Fruit fly (Drosophila melanogaster) whole organism, adult: Measurements from ENCODE around the gene Vps60.

Source experiments
- CG11617 ChIP-seq: fragments of 200-800 bp; sonication (Bioruptor generic); optimal IDR thresholded peaks from 2 replicates; lab custom pipeline; 2017; ENCODE audit warnings: mild to moderate bottlenecking, missing biosample characterization, missing genetic modification reagents, missing genetic modification characterization
- CG12768 ChIP-seq: fragments of 200-800 bp; sonication (Bioruptor generic); optimal IDR thresholded peaks from 2 replicates; lab custom pipeline; 2017; ENCODE audit warnings: missing biosample characterization, missing genetic modification characterization, mild to moderate bottlenecking, moderate library complexity, missing genetic modification reagents
- CG14711 ChIP-seq: fragments of 200-800 bp; sonication (Bioruptor generic); optimal IDR thresholded peaks from 2 replicates; lab custom pipeline; 2018; ENCODE audit warnings: missing biosample characterization, mild to moderate bottlenecking, missing genetic modification characterization, moderate library complexity
- CG1620 ChIP-seq: fragments of 200-800 bp; sonication (Bioruptor generic); optimal IDR thresholded peaks from 2 replicates; lab custom pipeline; 2016; ENCODE audit warnings: missing biosample characterization, missing genetic modification characterization
- CG33017 ChIP-seq: fragments of 200-800 bp; sonication (Bioruptor generic); optimal IDR thresholded peaks from 2 replicates; lab custom pipeline; 2018; ENCODE audit warnings: missing biosample characterization, mild to moderate bottlenecking, missing genetic modification characterization, moderate library complexity
- CG5204 ChIP-seq: fragments of 200-800 bp; sonication (Bioruptor generic); optimal IDR thresholded peaks from 2 replicates; lab custom pipeline; 2016; ENCODE audit warnings: missing biosample characterization, missing genetic modification characterization
- CG7045 ChIP-seq: fragments of 200-800 bp; sonication (Bioruptor generic); optimal IDR thresholded peaks from 2 replicates; lab custom pipeline; 2017; ENCODE audit warnings: missing biosample characterization, mild to moderate bottlenecking, missing genetic modification characterization
- CG7101 ChIP-seq: fragments of 200-800 bp; sonication (Bioruptor generic); optimal IDR thresholded peaks from 2 replicates; lab custom pipeline; 2018; ENCODE audit warnings: missing biosample characterization, mild to moderate bottlenecking, missing genetic modification characterization, moderate library complexity
- Clk ChIP-seq: fragments of 200-800 bp; sonication (Bioruptor generic); optimal IDR thresholded peaks from 2 replicates; lab custom pipeline; 2017; ENCODE audit warnings: missing biosample characterization, missing genetic modification characterization
- Crg-1 ChIP-seq: fragments of 200-800 bp; sonication (Bioruptor generic); optimal IDR thresholded peaks from 2 replicates; lab custom pipeline; 2016; ENCODE audit warnings: missing biosample characterization, missing genetic modification characterization
- Hr96 ChIP-seq: fragments of 200-800 bp; sonication (Bioruptor generic); optimal IDR thresholded peaks from 2 replicates; lab custom pipeline; 2016; ENCODE audit warnings: missing biosample characterization, missing genetic modification characterization
- Mnt ChIP-seq: fragments of 200-800 bp; sonication (Bioruptor generic); optimal IDR thresholded peaks from 2 replicates; lab custom pipeline; 2016; ENCODE audit warnings: missing biosample characterization, mild to moderate bottlenecking, missing genetic modification characterization
- bab1 ChIP-seq: fragments of 200-800 bp; sonication (Bioruptor generic); optimal IDR thresholded peaks from 3 replicates; lab custom pipeline; 2019; ENCODE audit warnings: missing biosample characterization, mild to moderate bottlenecking, missing genetic modification characterization, moderate library complexity
- cic ChIP-seq: fragments of 200-800 bp; sonication (Bioruptor generic); optimal IDR thresholded peaks from 2 replicates; lab custom pipeline; 2017; ENCODE audit warnings: missing biosample characterization, mild to moderate bottlenecking, missing genetic modification characterization, moderate library complexity
- cnc ChIP-seq, 2 experiments: fragments of >200 bp; optimal IDR thresholded peaks; 2 replicates each; lab custom pipeline; 2017
- kay ChIP-seq: fragments of 200-800 bp; sonication (Bioruptor generic); peaks from one replicate; lab custom pipeline; 2016; ENCODE audit warnings: missing biosample characterization, missing genetic modification characterization, borderline replicate concordance
- ovo ChIP-seq: fragments of 200-800 bp; sonication (Bioruptor generic); optimal IDR thresholded peaks from 2 replicates; lab custom pipeline; 2016; ENCODE audit warnings: missing biosample characterization, missing genetic modification characterization
- pad ChIP-seq: fragments of 200-800 bp; sonication (Bioruptor generic); optimal IDR thresholded peaks from 3 replicates; lab custom pipeline; 2017; ENCODE audit warnings: missing biosample characterization, missing genetic modification characterization, mild to moderate bottlenecking, moderate library complexity, missing genetic modification reagents
- tj ChIP-seq: fragments of 200-800 bp; sonication (Bioruptor generic); optimal IDR thresholded peaks from 3 replicates; lab custom pipeline; 2017; ENCODE audit warnings: missing biosample characterization, mild to moderate bottlenecking, missing genetic modification characterization, moderate library complexity
- toe ChIP-seq: fragments of 200-800 bp; sonication (Bioruptor generic); optimal IDR thresholded peaks from 2 replicates; lab custom pipeline; 2016; ENCODE audit warnings: missing biosample characterization, missing genetic modification characterization

Vps60 gene

dm6 chr3L:17663647-17664046 is 42.2 kb upstream of the Vps60 start:
- TF ChIP-seq CG33017: no peak
- no peak for TF ChIP-seq kay (GFP tag; lab: Kevin White, UChicago)

DNA sequence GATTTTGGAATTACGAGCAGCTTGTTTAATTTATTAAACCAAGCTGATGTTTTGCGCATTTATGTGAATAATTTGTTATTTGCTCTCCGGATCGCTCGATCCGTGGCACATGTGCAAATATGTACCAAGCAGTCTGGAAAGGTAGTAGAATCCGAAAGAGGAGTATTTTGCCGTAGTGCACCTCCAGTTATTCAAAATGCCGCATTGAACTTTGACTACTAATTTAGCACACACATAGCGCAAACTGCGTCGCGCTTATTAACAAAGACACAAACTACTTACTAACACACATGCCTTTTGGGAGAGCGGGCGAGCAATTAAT is 37.8 kb upstream of the Vps60 start:
- TF ChIP-seq toe (GFP tag; lab: Kevin White, UChicago) (no peak), Hr96 (GFP tag; lab: Kevin White, UChicago) (no peak), Clk (GFP tag; lab: Kevin White, UChicago) (no peak), kay (GFP tag; lab: Kevin White, UChicago) (no peak), cic (GFP tag; lab: Kevin White, UChicago) (peak; percentile 88), CG11617 (GFP tag; lab: Kevin White, UChicago) (no peak), CG14711 (tag; lab: Kevin White, UChicago) (no peak), cnc (optimal IDR thresholded peaks at IDR 0.05; lab: Kevin White, UChicago) (no peak), bab1 (GFP tag; lab: Kevin White, UChicago) (no peak), ovo (GFP tag; lab: Kevin White, UChicago) (peak; percentile 27), CG5204 (no peak), CG33017 (no peak), Mnt (GFP tag; lab: Kevin White, UChicago) (peak; percentile 11), pad (no peak), Crg-1 (GFP tag; lab: Kevin White, UChicago) (peak; percentile 66), CG12768 (GFP tag; lab: Kevin White, UChicago) (peak; percentile 29), CG7101 (tag; lab: Kevin White, UChicago) (no peak), CG1620 (GFP tag; lab: Kevin White, UChicago) (no peak), tj (GFP tag; lab: Kevin White, UChicago) (no peak), CG7045 (GFP tag; lab: Kevin White, UChicago) (peak; percentile 6)

DNA sequence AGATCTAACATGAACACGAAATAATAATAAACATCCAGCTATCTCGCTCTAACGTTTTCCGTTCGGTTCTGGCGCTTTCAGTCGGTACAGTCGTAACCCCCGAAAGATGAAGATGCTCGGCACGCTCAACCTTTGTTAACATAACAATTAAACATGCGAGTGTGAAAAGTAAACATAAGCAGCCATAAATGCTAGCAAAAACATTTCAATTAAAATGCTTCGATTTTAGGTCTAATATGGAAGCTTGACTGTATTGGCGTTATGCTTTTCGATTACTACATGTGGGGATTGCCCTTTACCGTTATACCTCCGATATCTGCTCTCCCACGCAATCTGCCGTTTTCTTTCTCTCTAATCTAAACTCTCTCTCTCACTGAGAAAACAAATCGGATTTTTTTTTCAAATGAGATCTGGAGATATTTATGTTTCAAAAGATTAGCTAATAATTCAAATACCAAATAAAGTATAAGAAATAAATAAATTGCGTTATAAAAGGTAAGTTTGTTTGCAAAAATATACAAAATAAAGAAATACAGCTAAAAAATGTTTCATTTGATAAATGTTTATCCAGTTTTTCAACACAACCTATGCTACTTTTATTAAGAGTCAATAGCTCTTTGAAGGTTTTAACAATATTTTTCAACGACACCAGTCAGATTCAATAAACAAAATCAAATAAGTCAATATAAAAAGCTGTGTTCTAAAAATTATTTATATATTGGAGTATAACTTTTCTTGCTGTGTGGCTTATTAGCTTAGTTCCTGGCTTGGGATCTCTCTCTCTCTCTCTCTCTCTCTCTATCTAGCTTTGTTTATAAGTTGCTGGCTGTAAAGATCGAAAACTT is 37.2 kb upstream of the Vps60 start:
- peak; percentile 81 for TF ChIP-seq CG14711 (tag; lab: Kevin White, UChicago)
- peak; percentile 25 for TF ChIP-seq CG1620 (GFP tag; lab: Kevin White, UChicago)
- TF ChIP-seq CG11617 (GFP tag; lab: Kevin White, UChicago): peak; percentile 55
- TF ChIP-seq bab1 (GFP tag; lab: Kevin White, UChicago): peak; percentile 87
- peak; percentile 100 for TF ChIP-seq ovo (GFP tag; lab: Kevin White, UChicago)
- peak; percentile 1 for TF ChIP-seq CG12768 (GFP tag; lab: Kevin White, UChicago)
- TF ChIP-seq Hr96 (GFP tag; lab: Kevin White, UChicago): peak; percentile 62
- peak; percentile 21 for TF ChIP-seq Mnt (GFP tag; lab: Kevin White, UChicago)
- peak; percentile 79 for TF ChIP-seq CG33017
- peak; percentile 25 for TF ChIP-seq cic (GFP tag; lab: Kevin White, UChicago)
- no peak for TF ChIP-seq Clk (GFP tag; lab: Kevin White, UChicago)
- no peak for TF ChIP-seq cnc (optimal IDR thresholded peaks at IDR 0.05; lab: Kevin White, UChicago)
- TF ChIP-seq tj (GFP tag; lab: Kevin White, UChicago): no peak
- TF ChIP-seq CG7101 (tag; lab: Kevin White, UChicago): peak; percentile 87
- TF ChIP-seq Crg-1 (GFP tag; lab: Kevin White, UChicago): peak; percentile 46
- TF ChIP-seq toe (GFP tag; lab: Kevin White, UChicago): peak; percentile 6
- peak; percentile 63 for TF ChIP-seq CG5204
- peak; percentile 95 for TF ChIP-seq pad
- peak; percentile 68 for TF ChIP-seq CG7045 (GFP tag; lab: Kevin White, UChicago)
- TF ChIP-seq kay (GFP tag; lab: Kevin White, UChicago): no peak

dm6 chr3L:17657728-17658379 is 36.4 kb upstream of the Vps60 start:
- TF ChIP-seq CG7045 (GFP tag; lab: Kevin White, UChicago) (peak; percentile 80), kay (GFP tag; lab: Kevin White, UChicago) (no peak), Mnt (GFP tag; lab: Kevin White, UChicago) (peak; percentile 14), ovo (GFP tag; lab: Kevin White, UChicago) (no peak), tj (GFP tag; lab: Kevin White, UChicago) (peak; percentile 39), Clk (GFP tag; lab: Kevin White, UChicago) (no peak), CG7101 (tag; lab: Kevin White, UChicago) (peak; percentile 55), Hr96 (GFP tag; lab: Kevin White, UChicago) (no peak), CG14711 (tag; lab: Kevin White, UChicago) (peak; percentile 37), CG11617 (GFP tag; lab: Kevin White, UChicago) (peak; percentile 44), CG1620 (GFP tag; lab: Kevin White, UChicago) (no peak), cnc (optimal IDR thresholded peaks at IDR 0.05; lab: Kevin White, UChicago) (no peak), toe (GFP tag; lab: Kevin White, UChicago) (peak; percentile 17), pad (no peak), bab1 (GFP tag; lab: Kevin White, UChicago) (peak; percentile 4), Crg-1 (GFP tag; lab: Kevin White, UChicago) (peak; percentile 32), CG33017 (peak; percentile 75), cic (GFP tag; lab: Kevin White, UChicago) (peak; percentile 19), CG5204 (peak; percentile 58), CG12768 (GFP tag; lab: Kevin White, UChicago) (peak; percentile 50)
